Fruit fly (Drosophila melanogaster) whole organism, adult: ENCODE results near the gene CG3078.

Source experiments
- CG1620 ChIP-seq: fragments of 200-800 bp; sonication (Bioruptor generic); optimal IDR thresholded peaks from 2 replicates; lab custom pipeline; 2016; ENCODE audit warnings: missing biosample characterization, missing genetic modification characterization
- Hr96 ChIP-seq: fragments of 200-800 bp; sonication (Bioruptor generic); optimal IDR thresholded peaks from 2 replicates; lab custom pipeline; 2016; ENCODE audit warnings: missing biosample characterization, missing genetic modification characterization
- Mnt ChIP-seq: fragments of 200-800 bp; sonication (Bioruptor generic); optimal IDR thresholded peaks from 2 replicates; lab custom pipeline; 2016; ENCODE audit warnings: missing biosample characterization, mild to moderate bottlenecking, missing genetic modification characterization
- tj ChIP-seq: fragments of 200-800 bp; sonication (Bioruptor generic); optimal IDR thresholded peaks from 3 replicates; lab custom pipeline; 2017; ENCODE audit warnings: missing biosample characterization, mild to moderate bottlenecking, missing genetic modification characterization, moderate library complexity

DNA sequence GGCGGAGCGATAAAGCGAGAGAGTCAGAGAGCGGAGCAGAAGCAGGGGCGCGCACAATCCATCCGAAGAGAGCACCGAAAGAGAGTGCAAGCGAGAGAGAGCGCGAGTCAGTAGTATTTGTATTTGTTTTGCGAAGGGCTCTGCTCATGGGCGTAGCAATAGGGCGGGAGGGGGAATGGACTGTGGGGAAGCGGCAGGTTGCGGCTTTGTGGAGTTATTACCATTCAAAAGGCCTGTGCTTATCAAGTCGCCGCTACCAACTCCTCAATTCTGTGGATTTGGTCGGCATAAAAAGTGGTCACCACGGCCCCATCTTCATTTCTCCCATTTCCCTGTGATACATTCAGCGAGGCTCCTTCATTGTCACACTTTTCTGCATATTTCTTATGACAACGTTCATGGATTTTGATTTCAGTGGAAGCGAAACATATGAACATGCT lies 41.4 kb upstream of the CG3078 start:
- TF ChIP-seq tj = no peak
- no peak for TF ChIP-seq Hr96 (GFP tag; lab: Kevin White, UChicago)
- TF ChIP-seq CG1620 (GFP tag; lab: Kevin White, UChicago) = no peak
- TF ChIP-seq Mnt (GFP tag; lab: Kevin White, UChicago) = no peak
